Comparison of ENCODE assay signal across 1 fruit fly cellular context in genomic region chr3R:21223453-21224057, dm6.
A peak's percentile ranks its signal among the peaks of the same experiment; 100 is the strongest.
TF ChIP-seq lines count a peak whose summit lies in the region.

CG3337 (minus strand) TSS chr3R:21223584.
Nelf-A (plus strand) TSS chr3R:21223704.

TF ChIP-seq in whole organism, embryonic, 481 proteins besides CTCF, POLR2A, EP300 and RAD21 (continued from another document and continues in another):
- TF ChIP-seq br (optimal IDR thresholded peaks at IDR 0.05; lab: Kevin White, UChicago) (no peak), kay (GFP tag; optimal IDR thresholded peaks at IDR 0.05; lab: Kevin White, UChicago) (peak; percentile 26), CG1647 (GFP tag; optimal IDR thresholded peaks at IDR 0.05; lab: Kevin White, UChicago) (peak; percentile 75), HmgD (GFP tag; optimal IDR thresholded peaks at IDR 0.05; lab: Kevin White, UChicago) (peak; percentile 85), Tbp (GFP tag; optimal IDR thresholded peaks at IDR 0.05; lab: Kevin White, UChicago) (no peak), CG15073 (GFP tag; optimal IDR thresholded peaks at IDR 0.05; lab: Kevin White, UChicago) (no peak), CG15011 (GFP tag; optimal IDR thresholded peaks at IDR 0.05; lab: Kevin White, UChicago) (no peak), Dbx (GFP tag; IDR thresholded peaks at IDR 0.05; lab: Robert Waterston, UW) (peak; percentile 86), CG9437 (GFP tag; optimal IDR thresholded peaks at IDR 0.05; lab: Kevin White, UChicago) (peak; percentile 0), CG9727 (GFP tag; optimal IDR thresholded peaks at IDR 0.05; lab: Kevin White, UChicago) (peak; percentile 59), CG17829 (tag; optimal IDR thresholded peaks at IDR 0.05; lab: Kevin White, UChicago) (peak; percentile 54), CG10565 (GFP tag; optimal IDR thresholded peaks at IDR 0.05; lab: Kevin White, UChicago) (no peak), bab2 (GFP tag; optimal IDR thresholded peaks at IDR 0.05; lab: Kevin White, UChicago) (peak; percentile 66), CG12155 (GFP tag; optimal IDR thresholded peaks at IDR 0.05; lab: Kevin White, UChicago) (peak; percentile 59), seq (GFP tag; IDR thresholded peaks at IDR 0.05; lab: Robert Waterston, UW) (no peak), tup (GFP tag; optimal IDR thresholded peaks at IDR 0.05; lab: Kevin White, UChicago) (peak; percentile 23), ham (GFP tag; IDR thresholded peaks at IDR 0.05; lab: Robert Waterston, UW) (no peak), ash1 (GFP tag; optimal IDR thresholded peaks at IDR 0.05; lab: Kevin White, UChicago) (peak; percentile 60), CG14441 (GFP tag; IDR thresholded peaks at IDR 0.05; lab: Robert Waterston, UW) (peak; percentile 57), salm (tag; optimal IDR thresholded peaks at IDR 0.05; lab: Kevin White, UChicago) (no peak), sna (GFP tag; IDR thresholded peaks at IDR 0.05; lab: Robert Waterston, UW; ENCODE audit: partially characterized antibody) (0 out of 2 replicates have a peak, but pooled peaks have one; percentile 29), ro (GFP tag; IDR thresholded peaks at IDR 0.05; lab: Robert Waterston, UW) (no peak), CG10462 (GFP tag; optimal IDR thresholded peaks at IDR 0.05; lab: Kevin White, UChicago) (no peak), mirr (GFP tag; optimal IDR thresholded peaks at IDR 0.05; lab: Kevin White, UChicago) (peak; percentile 81), CG9215 (GFP tag; IDR thresholded peaks at IDR 0.05; lab: Robert Waterston, UW) (peak; percentile 54; the same call in 1 of the 2 replicates), Ptx1 (GFP tag; IDR thresholded peaks at IDR 0.05; lab: Robert Waterston, UW) (peak; percentile 67), pzg (GFP tag; optimal IDR thresholded peaks at IDR 0.05; lab: Kevin White, UChicago) (peak; percentile 97), lilli (GFP tag; optimal IDR thresholded peaks at IDR 0.05; lab: Kevin White, UChicago) (peak; percentile 86), zfh1 (GFP tag; IDR thresholded peaks at IDR 0.05; lab: Robert Waterston, UW) (peak; percentile 78), CG18599 (GFP tag; optimal IDR thresholded peaks at IDR 0.05; lab: Kevin White, UChicago) (no peak), gcm (GFP tag; optimal IDR thresholded peaks at IDR 0.05; lab: Kevin White, UChicago) (peak; percentile 24), CG11398 (GFP tag; optimal IDR thresholded peaks at IDR 0.05; lab: Kevin White, UChicago) (peak; percentile 57), crol (GFP tag; IDR thresholded peaks at IDR 0.05; lab: Robert Waterston, UW) (no peak), hkb (optimal IDR thresholded peaks at IDR 0.05; lab: Kevin White, UChicago) (no peak), hkb (GFP tag; IDR thresholded peaks at IDR 0.05; lab: Robert Waterston, UW) (peak; percentile 42), CG34376 (GFP tag; optimal IDR thresholded peaks at IDR 0.05; lab: Kevin White, UChicago) (peak; percentile 61), Xrp1 (GFP tag; IDR thresholded peaks at IDR 0.05; lab: Robert Waterston, UW) (peak; percentile 67), CG32767 (GFP tag; IDR thresholded peaks at IDR 0.05; lab: Robert Waterston, UW) (peak; percentile 22; the same call in 1 of the 2 replicates), Awh (GFP tag; IDR thresholded peaks at IDR 0.05; lab: Robert Waterston, UW) (no peak), NC2α (GFP tag; optimal IDR thresholded peaks at IDR 0.05; lab: Kevin White, UChicago) (peak; percentile 53), CG17385 (GFP tag; optimal IDR thresholded peaks at IDR 0.05; lab: Kevin White, UChicago) (peak; percentile 2), insv (GFP tag; optimal IDR thresholded peaks at IDR 0.05; lab: Kevin White, UChicago) (peak in 1 of 2 experiments; percentile 58), ara (GFP tag; IDR thresholded peaks at IDR 0.05; lab: Robert Waterston, UW) (peak; percentile 47; the same call in 1 of the 2 replicates), Hmr (GFP tag; optimal IDR thresholded peaks at IDR 0.05; lab: Kevin White, UChicago) (no peak), tap (tag; optimal IDR thresholded peaks at IDR 0.05; lab: Kevin White, UChicago) (no peak), wor (GFP tag; IDR thresholded peaks at IDR 0.05; lab: Robert Waterston, UW) (no peak), CG17361 (GFP tag; IDR thresholded peaks at IDR 0.05; lab: Robert Waterston, UW) (no peak; the same call in 2 of the 3 replicates), CG18619 (GFP tag; optimal IDR thresholded peaks at IDR 0.05; lab: Kevin White, UChicago) (peak; percentile 70), CG10431 (GFP tag; optimal IDR thresholded peaks at IDR 0.05; lab: Kevin White, UChicago) (peak; percentile 37), sens (GFP tag; lab: Kevin White, UChicago) (peak; percentile 94), hth (optimal IDR thresholded peaks at IDR 0.05; lab: Kevin White, UChicago) (no peak), Side (GFP tag; optimal IDR thresholded peaks at IDR 0.05; lab: Kevin White, UChicago) (peak; percentile 56), CG14667 (GFP tag; IDR thresholded peaks at IDR 0.05; lab: Robert Waterston, UW) (peak; percentile 30; the same call in 1 of the 2 replicates), Fer2 (tag; optimal IDR thresholded peaks at IDR 0.05; lab: Kevin White, UChicago) (no peak), nom (GFP tag; optimal IDR thresholded peaks at IDR 0.05; lab: Kevin White, UChicago) (peak; percentile 4), CG8290 (GFP tag; optimal IDR thresholded peaks at IDR 0.05; lab: Kevin White, UChicago) (peak; percentile 67), CG8290 (tag; optimal IDR thresholded peaks at IDR 0.05; lab: Kevin White, UChicago) (peak; percentile 4 to 92), CrebB (tag; optimal IDR thresholded peaks at IDR 0.05; lab: Kevin White, UChicago) (peak; percentile 53), sim (GFP tag; IDR thresholded peaks at IDR 0.05; lab: Robert Waterston, UW) (no peak), run (tag; optimal IDR thresholded peaks at IDR 0.05; lab: Kevin White, UChicago) (no peak), CG3726 (GFP tag; IDR thresholded peaks at IDR 0.05; lab: Robert Waterston, UW) (no peak), CG18476 (GFP tag; optimal IDR thresholded peaks at IDR 0.05; lab: Kevin White, UChicago) (peak; percentile 29), Ets65A (GFP tag; lab: Kevin White, UChicago) (peak; percentile 98), Hr3 (GFP tag; optimal IDR thresholded peaks at IDR 0.05; lab: Kevin White, UChicago) (peak; percentile 50), Scr (GFP tag; IDR thresholded peaks at IDR 0.05; lab: Robert Waterston, UW; ENCODE audit: partially characterized antibody) (peak; percentile 78), CG13894 (tag; optimal IDR thresholded peaks at IDR 0.05; lab: Kevin White, UChicago) (peak; percentile 58), CG12071 (GFP tag; optimal IDR thresholded peaks at IDR 0.05; lab: Kevin White, UChicago) (no peak), CG15601 (tag; optimal IDR thresholded peaks at IDR 0.05; lab: Kevin White, UChicago) (no peak), HLH54F (GFP tag; optimal IDR thresholded peaks at IDR 0.05; lab: Kevin White, UChicago) (peak; percentile 90), Elba2 (GFP tag; optimal IDR thresholded peaks at IDR 0.05; lab: Kevin White, UChicago) (peak; percentile 78), fd102C (GFP tag; optimal IDR thresholded peaks at IDR 0.05; lab: Kevin White, UChicago) (no peak), CG11085 (GFP tag; IDR thresholded peaks at IDR 0.05; lab: Robert Waterston, UW) (peak; percentile 71; the same call in 1 of the 2 replicates), Fer1 (GFP tag; optimal IDR thresholded peaks at IDR 0.05; lab: Kevin White, UChicago) (peak; percentile 15), toy (GFP tag; IDR thresholded peaks at IDR 0.05; lab: Robert Waterston, UW) (no peak), CG13424 (tag; optimal IDR thresholded peaks at IDR 0.05; lab: Kevin White, UChicago) (peak; percentile 48), Sox102F (GFP tag; optimal IDR thresholded peaks at IDR 0.05; lab: Kevin White, UChicago) (no peak), CG17802 (tag; optimal IDR thresholded peaks at IDR 0.05; lab: Kevin White, UChicago) (peak; percentile 54), usp (GFP tag; optimal IDR thresholded peaks at IDR 0.05; lab: Kevin White, UChicago) (no peak), ato (GFP tag; IDR thresholded peaks at IDR 0.05; lab: Robert Waterston, UW; ENCODE audit: partially characterized antibody) (peak; percentile 64), chn (GFP tag; optimal IDR thresholded peaks at IDR 0.05; lab: Kevin White, UChicago) (peak; percentile 75), CG13775 (GFP tag; optimal IDR thresholded peaks at IDR 0.05; lab: Kevin White, UChicago) (peak; percentile 36), stc (GFP tag; IDR thresholded peaks at IDR 0.05; lab: Robert Waterston, UW) (peak; percentile 23; the same call in 1 of the 2 replicates), Vsx1 (GFP tag; optimal IDR thresholded peaks at IDR 0.05; lab: Kevin White, UChicago) (no peak), twi (tag; optimal IDR thresholded peaks at IDR 0.05; lab: Kevin White, UChicago) (peak; percentile 36), TFAM (GFP tag; optimal IDR thresholded peaks at IDR 0.05; lab: Kevin White, UChicago) (no peak), PHDP (tag; optimal IDR thresholded peaks at IDR 0.05; lab: Kevin White, UChicago) (peak; percentile 35), psq (GFP tag; optimal IDR thresholded peaks at IDR 0.05; lab: Kevin White, UChicago) (peak; percentile 25), klu (GFP tag; IDR thresholded peaks at IDR 0.05; lab: Robert Waterston, UW) (no peak), CG6813 (GFP tag; optimal IDR thresholded peaks at IDR 0.05; lab: Kevin White, UChicago) (peak; percentile 14), CG4820 (GFP tag; optimal IDR thresholded peaks at IDR 0.05; lab: Kevin White, UChicago) (peak; percentile 59), croc (GFP tag; conservative IDR thresholded peaks at IDR 0.05; lab: Robert Waterston, UW) (no peak; the same call in 2 of the 3 replicates), da (GFP tag; optimal IDR thresholded peaks at IDR 0.05; lab: Kevin White, UChicago) (peak; percentile 40), jumu (GFP tag; optimal IDR thresholded peaks at IDR 0.05; lab: Kevin White, UChicago) (peak; percentile 85), CG5245 (GFP tag; optimal IDR thresholded peaks at IDR 0.05; lab: Kevin White, UChicago) (peak; percentile 55), CG6654 (GFP tag; optimal IDR thresholded peaks at IDR 0.05; lab: Kevin White, UChicago) (no peak), trh (GFP tag; optimal IDR thresholded peaks at IDR 0.05; lab: Kevin White, UChicago) (no peak), shn (GFP tag; optimal IDR thresholded peaks at IDR 0.05; lab: Kevin White, UChicago) (peak; percentile 84), cas (GFP tag; IDR thresholded peaks at IDR 0.05; lab: Robert Waterston, UW) (peak; percentile 56; the same call in 1 of the 2 replicates), lmd (GFP tag; IDR thresholded peaks at IDR 0.05; lab: Robert Waterston, UW) (peak; percentile 72; the same call in 1 of the 2 replicates), CG18764 (GFP tag; optimal IDR thresholded peaks at IDR 0.05; lab: Kevin White, UChicago) (peak; percentile 32), CG9876 (GFP tag; optimal IDR thresholded peaks at IDR 0.05; lab: Kevin White, UChicago) (peak; percentile 72), emc (GFP tag; optimal IDR thresholded peaks at IDR 0.05; lab: Kevin White, UChicago) (peak; percentile 52), NC2β (GFP tag; optimal IDR thresholded peaks at IDR 0.05; lab: Kevin White, UChicago) (peak; percentile 73), Sox100B (GFP tag; optimal IDR thresholded peaks at IDR 0.05; lab: Kevin White, UChicago) (no peak), CG10543 (GFP tag; optimal IDR thresholded peaks at IDR 0.05; lab: Kevin White, UChicago) (peak; percentile 79), Hmx (GFP tag; optimal IDR thresholded peaks at IDR 0.05; lab: Kevin White, UChicago) (no peak), Eip74EF (GFP tag; optimal IDR thresholded peaks at IDR 0.05; lab: Kevin White, UChicago) (no peak), Hr51 (GFP tag; optimal IDR thresholded peaks at IDR 0.05; lab: Kevin White, UChicago) (peak in 1 of 2 experiments; percentile 81), CG3065 (GFP tag; optimal IDR thresholded peaks at IDR 0.05; lab: Kevin White, UChicago) (no peak), Antp (GFP tag; optimal IDR thresholded peaks at IDR 0.05; lab: Kevin White, UChicago) (peak; percentile 84), Trl (optimal IDR thresholded peaks at IDR 0.05; lab: Kevin White, UChicago) (no peak), Trl (GFP tag; optimal IDR thresholded peaks at IDR 0.05; lab: Kevin White, UChicago) (peak; percentile 67), Dp (GFP tag; optimal IDR thresholded peaks at IDR 0.05; lab: Kevin White, UChicago) (peak; percentile 59), Adf1 (GFP tag; IDR thresholded peaks at IDR 0.05; lab: Robert Waterston, UW) (peak; percentile 50), CG7271 (tag; optimal IDR thresholded peaks at IDR 0.05; lab: Kevin White, UChicago) (peak; percentile 40), CG2202 (tag; optimal IDR thresholded peaks at IDR 0.05; lab: Kevin White, UChicago) (no peak), CG12219 (GFP tag; optimal IDR thresholded peaks at IDR 0.05; lab: Kevin White, UChicago) (no peak), Asciz (GFP tag; optimal IDR thresholded peaks at IDR 0.05; lab: Kevin White, UChicago) (no peak), bbx (GFP tag; IDR thresholded peaks at IDR 0.05; lab: Robert Waterston, UW; ENCODE audit: partially characterized antibody) (peak; percentile 89), gro (GFP tag; optimal IDR thresholded peaks at IDR 0.05; lab: Kevin White, UChicago) (peak; percentile 89), Atf6 (GFP tag; IDR thresholded peaks at IDR 0.05; lab: Robert Waterston, UW) (0 out of 2 replicates have a peak, but pooled peaks have one; percentile 26), CG13624 (GFP tag; optimal IDR thresholded peaks at IDR 0.05; lab: Kevin White, UChicago) (peak; percentile 87), CG6175 (GFP tag; IDR thresholded peaks at IDR 0.05; lab: Robert Waterston, UW) (peak; percentile 55; the same call in 1 of the 3 replicates), grn (GFP tag; optimal IDR thresholded peaks at IDR 0.05; lab: Kevin White, UChicago) (no peak), CG15479 (GFP tag; optimal IDR thresholded peaks at IDR 0.05; lab: Kevin White, UChicago) (no peak), phol (tag; optimal IDR thresholded peaks at IDR 0.05; lab: Kevin White, UChicago) (peak; percentile 82), sr (GFP tag; IDR thresholded peaks at IDR 0.05; lab: Robert Waterston, UW) (no peak), grau (tag; optimal IDR thresholded peaks at IDR 0.05; lab: Kevin White, UChicago) (peak; percentile 65), lab (GFP tag; optimal IDR thresholded peaks at IDR 0.05; lab: Kevin White, UChicago) (no peak), cad (GFP tag; optimal IDR thresholded peaks at IDR 0.05; lab: Kevin White, UChicago) (no peak), CG11456 (GFP tag; IDR thresholded peaks at IDR 0.05; lab: Robert Waterston, UW) (peak; percentile 88), CG3163 (GFP tag; optimal IDR thresholded peaks at IDR 0.05; lab: Kevin White, UChicago) (peak; percentile 73), CG3407 (GFP tag; optimal IDR thresholded peaks at IDR 0.05; lab: Kevin White, UChicago) (no peak)
